Worm (Caenorhabditis elegans) whole organism, L4 larva: ENCODE data around the gene lit-1.

ENCODE experiments used
- R02D3.7 ChIP-seq: fragments of 150-350 bp; sonication (generic microtip); optimal IDR thresholded peaks from 3 replicates; lab custom pipeline; 2014; ENCODE audit warnings: missing biosample characterization, missing genetic modification characterization
- ama-1 ChIP-seq: fragments of 150-350 bp; optimal IDR thresholded peaks from 2 replicates; lab custom pipeline; 2014; ENCODE audit warnings: inconsistent platforms, mixed read lengths
- fkh-10 ChIP-seq: fragments of 150-350 bp; optimal IDR thresholded peaks from 2 replicates; lab custom pipeline; 2014; ENCODE audit warnings: missing biosample characterization, missing genetic modification reagents, missing genetic modification characterization
- jun-1 ChIP-seq: fragments of 150-350 bp; optimal IDR thresholded peaks from 2 replicates; lab custom pipeline; 2014; ENCODE audit warnings: missing biosample characterization, missing genetic modification reagents, missing genetic modification characterization
- lsy-2 ChIP-seq, 2 experiments: fragments of 150-350 bp in 1 of 2; sonication (generic microtip) in 1 of 2; optimal IDR thresholded peaks; 2 replicates each; lab custom pipeline; 2014 to 2017; ENCODE audit warnings: missing biosample characterization in 2 of 2, missing genetic modification characterization in 2 of 2
- mxl-2 ChIP-seq: fragments of 200-800 bp; sonication (Bioruptor generic); conservative IDR thresholded peaks from 2 replicates; pipeline ENCODE4 v1.3.6; 2022; ENCODE audit warnings: missing genetic modification reagents, missing genetic modification characterization, missing compliant biosample characterization
- nhr-237 ChIP-seq: sonication (generic microtip); optimal IDR thresholded peaks from 2 replicates; lab custom pipeline; 2017; ENCODE audit warnings: missing biosample characterization, missing genetic modification characterization
- nhr-48 ChIP-seq: sonication (generic microtip); optimal IDR thresholded peaks from 2 replicates; lab custom pipeline; 2016; ENCODE audit warnings: mild to moderate bottlenecking, missing genetic modification characterization, missing compliant biosample characterization

ce11 chrIII:13761022-13761421 lies 59.2 kb downstream of the lit-1 start:
- TF ChIP-seq nhr-48 (tag; lab: Kevin White, UChicago) (no peak), R02D3.7 (tag; lab: Kevin White, UChicago) (no peak), fkh-10 (GFP tag; lab: Kevin White, UChicago) (no peak), mxl-2 (no peak), nhr-237 (tag; lab: Kevin White, UChicago) (no peak), jun-1 (no peak), ama-1 (lab: Kevin White, UChicago) (no peak), lsy-2 (tag; optimal IDR thresholded peaks at IDR 0.05; lab: Kevin White, UChicago) (no peak)
